Worm (Caenorhabditis elegans) whole organism, L3 larva: ENCODE results near the gene hrg-1.

ENCODE experiments used
- R02D3.7 ChIP-seq: fragments of 150-350 bp; optimal IDR thresholded peaks from 2 replicates; lab custom pipeline; 2014; ENCODE audit warnings: missing biosample characterization, missing genetic modification characterization
- ZK546.5 ChIP-seq: sonication (generic microtip); optimal IDR thresholded peaks from 2 replicates; lab custom pipeline; 2017; ENCODE audit warnings: missing biosample characterization, missing genetic modification characterization
- aly-2 ChIP-seq: fragments of 150-350 bp; optimal IDR thresholded peaks from 2 replicates; lab custom pipeline; 2014; ENCODE audit warnings: missing biosample characterization, missing genetic modification characterization
- egl-27 ChIP-seq: sonication (generic microtip); optimal IDR thresholded peaks from 4 replicates; lab custom pipeline; 2017; ENCODE audit warnings: missing biosample characterization, missing genetic modification reagents, missing genetic modification characterization
- elt-2 ChIP-seq: sonication (generic microtip); optimal IDR thresholded peaks from 2 replicates; lab custom pipeline; 2016; ENCODE audit warnings: missing genetic modification reagents, mild to moderate bottlenecking, missing genetic modification characterization, missing compliant biosample characterization
- jun-1 ChIP-seq: fragments of 150-350 bp; optimal IDR thresholded peaks from 2 replicates; lab custom pipeline; 2014; ENCODE audit warnings: missing biosample characterization, missing genetic modification reagents, missing genetic modification characterization
- mdl-1 ChIP-seq: fragments of 150-350 bp; optimal IDR thresholded peaks from 2 replicates; lab custom pipeline; 2014; ENCODE audit warnings: missing biosample characterization, missing genetic modification characterization
- nhr-12 ChIP-seq: fragments of 150-350 bp; optimal IDR thresholded peaks from 2 replicates; lab custom pipeline; 2014; ENCODE audit warnings: missing biosample characterization, missing genetic modification characterization
- nhr-25 ChIP-seq: sonication (generic microtip); optimal IDR thresholded peaks from 2 replicates; lab custom pipeline; 2017; ENCODE audit warnings: missing biosample characterization, missing genetic modification characterization
- pha-4 ChIP-seq: fragments of 150-350 bp; optimal IDR thresholded peaks from 2 replicates; lab custom pipeline; 2014; ENCODE audit warnings: missing biosample characterization, missing genetic modification reagents, missing genetic modification characterization
- unc-62 ChIP-seq: fragments of 150-350 bp; sonication (generic microtip); optimal IDR thresholded peaks from 4 replicates; lab custom pipeline; 2014; ENCODE audit warnings: missing biosample characterization, missing genetic modification reagents, missing genetic modification characterization
- zag-1 ChIP-seq: fragments of 150-350 bp; optimal IDR thresholded peaks from 2 replicates; lab custom pipeline; 2014; ENCODE audit warnings: missing biosample characterization, missing genetic modification characterization
- ztf-4 ChIP-seq: fragments of 150-350 bp; optimal IDR thresholded peaks from 2 replicates; lab custom pipeline; 2014; ENCODE audit warnings: missing biosample characterization, missing genetic modification characterization

ce11 chrX:3970786-3971185, 45.2 kb downstream of the hrg-1 start:
- TF ChIP-seq R02D3.7 (tag; lab: Kevin White, UChicago) (no peak), nhr-12 (tag; lab: Kevin White, UChicago) (no peak), aly-2 (tag; lab: Kevin White, UChicago) (no peak), egl-27 (tag; lab: Kevin White, UChicago) (no peak), unc-62 (GFP tag; lab: Kevin White, UChicago) (no peak), ZK546.5 (tag; lab: Kevin White, UChicago) (no peak), elt-2 (no peak), jun-1 (tag; lab: Kevin White, UChicago) (no peak), nhr-25 (no peak), ztf-4 (tag; lab: Kevin White, UChicago) (no peak), pha-4 (tag; lab: Kevin White, UChicago) (no peak), zag-1 (tag; lab: Kevin White, UChicago) (no peak), mdl-1 (no peak)
